Worm (Caenorhabditis elegans) whole organism, late embryonic: ENCODE measurements around the gene nspg-7.1.

Experiments used
- C38D4.7 ChIP-seq: fragments of 200-800 bp; sonication (Bioruptor generic); optimal IDR thresholded peaks from 2 replicates; lab custom pipeline; 2018; ENCODE audit warnings: mild to moderate bottlenecking, missing genetic modification characterization, moderate library complexity, missing compliant biosample characterization
- F13H6.1 ChIP-seq: sonication (generic microtip); optimal IDR thresholded peaks from 2 replicates; lab custom pipeline; 2016; ENCODE audit warnings: missing genetic modification characterization, missing compliant biosample characterization
- K02D7.2 ChIP-seq: sonication (generic microtip); optimal IDR thresholded peaks from 2 replicates; lab custom pipeline; 2017; ENCODE audit warnings: mild to moderate bottlenecking, missing genetic modification characterization, missing compliant biosample characterization
- K09A11.1 ChIP-seq: sonication (generic microtip); optimal IDR thresholded peaks from 2 replicates; lab custom pipeline; 2017; ENCODE audit warnings: antibody characterized with exemption, mild to moderate bottlenecking, missing genetic modification characterization, missing compliant biosample characterization; ENCODE audit not compliant: insufficient read depth
- Y22D7AL.16 ChIP-seq: sonication (generic microtip); optimal IDR thresholded peaks from 2 replicates; lab custom pipeline; 2016; ENCODE audit warnings: missing genetic modification characterization, missing compliant biosample characterization
- ahr-1 ChIP-seq: sonication (generic microtip); optimal IDR thresholded peaks from 2 replicates; lab custom pipeline; 2016; ENCODE audit warnings: missing genetic modification characterization, missing compliant biosample characterization
- ama-1 ChIP-seq: fragments of 150-350 bp; optimal IDR thresholded peaks from 2 replicates; lab custom pipeline; 2014
- ceh-18 ChIP-seq: sonication (generic microtip); optimal IDR thresholded peaks from 2 replicates; lab custom pipeline; 2016; ENCODE audit warnings: missing genetic modification characterization, missing compliant biosample characterization
- ceh-19 ChIP-seq: fragments of 200-800 bp; sonication (Bioruptor generic); optimal IDR thresholded peaks from 2 replicates; lab custom pipeline; 2018; ENCODE audit warnings: mild to moderate bottlenecking, missing genetic modification characterization, missing compliant biosample characterization
- ceh-22 ChIP-seq: sonication (generic microtip); optimal IDR thresholded peaks from 2 replicates; lab custom pipeline; 2017; ENCODE audit warnings: missing biosample characterization, missing genetic modification characterization
- ceh-24 ChIP-seq: sonication (generic microtip); optimal IDR thresholded peaks from 2 replicates; lab custom pipeline; 2016; ENCODE audit warnings: mild to moderate bottlenecking, missing genetic modification characterization, missing compliant biosample characterization
- ceh-34 ChIP-seq: sonication (generic microtip); optimal IDR thresholded peaks from 2 replicates; lab custom pipeline; 2016; ENCODE audit warnings: mild to moderate bottlenecking, missing genetic modification characterization, missing compliant biosample characterization
- ceh-48 ChIP-seq: sonication (generic microtip); optimal IDR thresholded peaks from 2 replicates; lab custom pipeline; 2016; ENCODE audit warnings: missing genetic modification characterization, inconsistent platforms, missing compliant biosample characterization
- ceh-6 ChIP-seq: fragments of 200-800 bp; sonication (Bioruptor generic); optimal IDR thresholded peaks from 2 replicates; lab custom pipeline; 2018; ENCODE audit warnings: mild to moderate bottlenecking, missing genetic modification characterization, missing compliant biosample characterization
- che-1 ChIP-seq: sonication (generic microtip); optimal IDR thresholded peaks from 2 replicates; lab custom pipeline; 2016; ENCODE audit warnings: mild to moderate bottlenecking, missing genetic modification characterization, missing compliant biosample characterization
- dmd-4 ChIP-seq: sonication (generic microtip); optimal IDR thresholded peaks from 2 replicates; lab custom pipeline; 2016; ENCODE audit warnings: borderline replicate concordance, missing genetic modification characterization, missing compliant biosample characterization
- dve-1 ChIP-seq: sonication (generic microtip); optimal IDR thresholded peaks from 2 replicates; lab custom pipeline; 2017; ENCODE audit warnings: antibody characterized with exemption, mild to moderate bottlenecking, missing genetic modification characterization, missing compliant biosample characterization
- ets-4 ChIP-seq: sonication (generic microtip); optimal IDR thresholded peaks from 2 replicates; lab custom pipeline; 2016; ENCODE audit warnings: missing genetic modification characterization, missing compliant biosample characterization
- eyg-1 ChIP-seq: sonication (generic microtip); optimal IDR thresholded peaks from 2 replicates; lab custom pipeline; 2016; ENCODE audit warnings: missing genotype, missing genetic modification characterization, missing compliant biosample characterization
- fax-1 ChIP-seq: sonication (generic microtip); optimal IDR thresholded peaks from 2 replicates; lab custom pipeline; 2016; ENCODE audit warnings: missing genotype, missing genetic modification characterization, missing compliant biosample characterization
- fkh-6 ChIP-seq: sonication (generic microtip); optimal IDR thresholded peaks from 2 replicates; lab custom pipeline; 2016; ENCODE audit warnings: missing genetic modification characterization, missing compliant biosample characterization
- gmeb-2 ChIP-seq: sonication (generic microtip); optimal IDR thresholded peaks from 2 replicates; lab custom pipeline; 2016; ENCODE audit warnings: missing genetic modification characterization, inconsistent platforms, missing compliant biosample characterization
- hlh-13 ChIP-seq: fragments of 200-800 bp; sonication (Bioruptor generic); optimal IDR thresholded peaks from 2 replicates; lab custom pipeline; 2018; ENCODE audit warnings: mild to moderate bottlenecking, missing genetic modification characterization, missing compliant biosample characterization
- hlh-6 ChIP-seq: sonication (generic microtip); optimal IDR thresholded peaks from 2 replicates; lab custom pipeline; 2016; ENCODE audit warnings: missing genotype, missing genetic modification characterization, missing compliant biosample characterization
- hlh-8 ChIP-seq: sonication (generic microtip); optimal IDR thresholded peaks from 2 replicates; lab custom pipeline; 2016; ENCODE audit warnings: missing genotype, missing genetic modification characterization, missing compliant biosample characterization
- lim-6 ChIP-seq: sonication (generic microtip); optimal IDR thresholded peaks from 2 replicates; lab custom pipeline; 2016; ENCODE audit warnings: missing genetic modification characterization, missing compliant biosample characterization
- lin-11 ChIP-seq: fragments of 200-800 bp; sonication (Bioruptor generic); optimal IDR thresholded peaks from 2 replicates; lab custom pipeline; 2018; ENCODE audit warnings: mild to moderate bottlenecking, missing genetic modification characterization, missing compliant biosample characterization
- mec-3 ChIP-seq: sonication (generic microtip); optimal IDR thresholded peaks from 2 replicates; lab custom pipeline; 2016; ENCODE audit warnings: borderline replicate concordance, missing genetic modification characterization, missing compliant biosample characterization
- npax-4 ChIP-seq: sonication (generic microtip); optimal IDR thresholded peaks from 2 replicates; lab custom pipeline; 2016; ENCODE audit warnings: missing genetic modification characterization, missing compliant biosample characterization
- pat-9 ChIP-seq: fragments of 200-800 bp; sonication (Bioruptor generic); optimal IDR thresholded peaks from 2 replicates; lab custom pipeline; 2018; ENCODE audit warnings: mild to moderate bottlenecking, missing genetic modification characterization, moderate library complexity, missing compliant biosample characterization
- pax-1 ChIP-seq: fragments of 150-350 bp; optimal IDR thresholded peaks from 2 replicates; lab custom pipeline; 2014; ENCODE audit warnings: missing biosample characterization, missing genetic modification characterization
- pha-4 ChIP-seq: fragments of 150-350 bp; optimal IDR thresholded peaks from 2 replicates; lab custom pipeline; 2018; ENCODE audit warnings: missing biosample characterization, missing genetic modification reagents, missing genetic modification characterization
- pqm-1 ChIP-seq: sonication (generic microtip); optimal IDR thresholded peaks from 2 replicates; lab custom pipeline; 2016; ENCODE audit warnings: missing genetic modification characterization, missing compliant biosample characterization
- pros-1 ChIP-seq: fragments of 150-350 bp; optimal IDR thresholded peaks from 2 replicates; lab custom pipeline; 2014; ENCODE audit warnings: missing biosample characterization, missing genetic modification reagents, missing genetic modification characterization
- ref-2 ChIP-seq: sonication (generic microtip); optimal IDR thresholded peaks from 2 replicates; lab custom pipeline; 2016; ENCODE audit warnings: missing genetic modification characterization, missing compliant biosample characterization
- sox-2 ChIP-seq: fragments of 200-800 bp; sonication (Bioruptor generic); IDR thresholded peaks from 2 replicates; pipeline ENCODE4 v1.3.6; 2022; ENCODE audit warnings: missing genetic modification reagents, missing genetic modification characterization, missing compliant biosample characterization
- sox-4 ChIP-seq: sonication (generic microtip); optimal IDR thresholded peaks from 2 replicates; lab custom pipeline; 2017; ENCODE audit warnings: mild to moderate bottlenecking, missing genetic modification characterization, inconsistent platforms, missing compliant biosample characterization
- tbx-7 ChIP-seq: sonication (generic microtip); optimal IDR thresholded peaks from 2 replicates; lab custom pipeline; 2016; ENCODE audit warnings: missing genotype, missing genetic modification characterization, missing compliant biosample characterization
- ttx-3 ChIP-seq: sonication (generic microtip); optimal IDR thresholded peaks from 2 replicates; lab custom pipeline; 2016; ENCODE audit warnings: missing genetic modification reagents, missing genetic modification characterization, missing compliant biosample characterization
- unc-3 ChIP-seq, 2 experiments: fragments of 200-800 bp in 1 of 2; sonication (Bioruptor generic) in 1 of 2; sonication (generic microtip) in 1 of 2; conservative IDR thresholded peaks in 1 of 2; optimal IDR thresholded peaks in 1 of 2; 2 replicates each; pipeline versions ENCODE4 v1.3.6 to Lab custom; 2016 to 2022; ENCODE audit warnings: missing compliant biosample characterization in 2 of 2, missing genetic modification characterization in 2 of 2, missing genetic modification reagents in 1 of 2
- unc-42 ChIP-seq: sonication (generic microtip); optimal IDR thresholded peaks from 2 replicates; lab custom pipeline; 2016; ENCODE audit warnings: missing genotype, missing genetic modification characterization, missing compliant biosample characterization
- unc-55 ChIP-seq: sonication (generic microtip); optimal IDR thresholded peaks from 2 replicates; lab custom pipeline; 2017; ENCODE audit warnings: missing biosample characterization, missing genetic modification reagents, missing genetic modification characterization
- ztf-16 ChIP-seq: sonication (generic microtip); optimal IDR thresholded peaks from 2 replicates; lab custom pipeline; 2017; ENCODE audit warnings: missing genetic modification characterization, missing compliant biosample characterization

Gene nspg-7.1

ce11 chrIV:9304617-9305016 is 26.0 kb downstream of the nspg-7.1 start, which contains the start of gene F49C12.5:
TSS of gene F49C12.5 (plus strand) at chrIV:9304917.
- TF ChIP-seq ttx-3 (tag; lab: Kevin White, UChicago) (no peak), lin-11 (tag; lab: Kevin White, UChicago) (no peak), sox-4 (tag; lab: Kevin White, UChicago) (no peak), C38D4.7 (GFP tag; lab: Kevin White, UChicago) (no peak), F13H6.1 (no peak), hlh-6 (no peak), tbx-7 (tag; lab: Kevin White, UChicago) (no peak), pqm-1 (no peak), ama-1 (lab: Kevin White, UChicago) (no peak), mec-3 (tag; lab: Kevin White, UChicago) (no peak), ceh-18 (tag; lab: Kevin White, UChicago) (no peak)

DNA sequence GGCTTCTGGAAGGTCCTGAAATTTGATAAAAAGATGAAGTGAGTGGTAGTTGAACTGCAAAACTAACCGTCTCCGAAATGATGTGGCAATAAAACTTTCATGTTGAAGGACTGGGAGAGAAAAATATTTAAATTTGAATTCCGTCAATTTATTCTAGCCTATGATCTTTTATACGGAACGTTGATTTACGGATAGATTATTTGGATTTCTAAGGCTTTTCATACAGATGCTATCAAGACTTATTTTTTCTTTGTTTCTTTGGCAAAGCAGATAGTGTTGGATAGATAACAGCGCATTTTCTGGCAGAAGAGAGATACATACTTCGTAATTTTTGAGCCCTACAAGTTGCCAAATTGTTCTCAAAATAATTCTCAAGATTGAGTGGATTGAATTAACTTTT is 26.7 kb downstream of the nspg-7.1 start, which contains the start of gene F49C12.4:
Gene F49C12.4 (minus strand): TSS at position 101 of the 400 bp plus-strand sequence.
- TF ChIP-seq ahr-1 (tag; lab: Kevin White, UChicago) (no peak), unc-42 (tag; lab: Kevin White, UChicago) (no peak), unc-55 (GFP tag; lab: Kevin White, UChicago) (no peak), pha-4 (tag; lab: Kevin White, UChicago) (no peak), ceh-6 (GFP tag; lab: Kevin White, UChicago) (no peak), Y22D7AL.16 (tag; lab: Kevin White, UChicago) (no peak), ceh-34 (tag; lab: Kevin White, UChicago) (no peak), hlh-13 (GFP tag; lab: Kevin White, UChicago) (no peak), dve-1 (tag; lab: Kevin White, UChicago) (no peak), dmd-4 (tag; lab: Kevin White, UChicago) (no peak), npax-4 (tag; lab: Kevin White, UChicago) (no peak), hlh-8 (tag; lab: Kevin White, UChicago) (no peak)

DNA sequence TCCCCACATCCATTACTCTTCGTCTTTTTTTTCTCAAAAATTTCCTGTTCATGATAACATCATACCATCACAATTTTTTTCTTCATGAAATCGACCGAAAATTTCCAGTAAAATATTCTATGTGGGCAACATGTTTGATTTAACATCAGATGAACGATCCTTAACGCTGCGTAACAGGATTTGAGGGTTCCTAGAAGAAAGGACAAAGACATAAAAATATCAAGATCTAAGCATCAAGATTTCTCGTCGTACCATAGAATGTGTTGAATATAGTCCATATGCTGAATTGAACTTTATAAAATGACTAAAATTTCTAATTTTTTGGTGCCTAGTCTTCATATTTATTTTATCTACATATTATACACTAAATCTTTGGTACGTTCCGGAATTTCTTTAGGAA is 30.5 kb downstream of the nspg-7.1 start, which contains the start of gene F49C12.3:
Gene F49C12.3 (plus strand): TSS at position 301 of the 400 bp plus-strand sequence.
- TF ChIP-seq pha-4 (tag; lab: Kevin White, UChicago) (no peak), eyg-1 (tag; lab: Kevin White, UChicago) (no peak), ztf-16 (tag; lab: Kevin White, UChicago) (no peak), ceh-6 (GFP tag; lab: Kevin White, UChicago) (no peak), K02D7.2 (tag; lab: Kevin White, UChicago) (no peak), lim-6 (tag; lab: Kevin White, UChicago) (no peak), ama-1 (lab: Kevin White, UChicago) (no peak), ceh-19 (GFP tag; lab: Kevin White, UChicago) (no peak), fkh-6 (tag; lab: Kevin White, UChicago) (no peak), fax-1 (no peak), K09A11.1 (tag; lab: Kevin White, UChicago) (no peak), che-1 (no peak), ceh-48 (tag; lab: Kevin White, UChicago) (no peak), unc-3 (GFP tag; conservative IDR thresholded peaks at IDR 0.05; lab: Robert Waterston, UW) (no peak), unc-3 (tag; optimal IDR thresholded peaks at IDR 0.05; lab: Kevin White, UChicago) (no peak), ttx-3 (tag; lab: Kevin White, UChicago) (no peak)

- no peak for TF ChIP-seq lin-11 (tag; lab: Kevin White, UChicago)
- no peak for TF ChIP-seq gmeb-2 (tag; lab: Kevin White, UChicago)
- no peak for TF ChIP-seq sox-2 (GFP tag; lab: Robert Waterston, UW)
- TF ChIP-seq pax-1 (tag; lab: Kevin White, UChicago) = no peak
- TF ChIP-seq ref-2 (tag; lab: Kevin White, UChicago) = no peak
- no peak for TF ChIP-seq ahr-1 (tag; lab: Kevin White, UChicago)
- no peak for TF ChIP-seq ceh-6 (GFP tag; lab: Kevin White, UChicago)
- no peak for TF ChIP-seq ceh-24 (tag; lab: Kevin White, UChicago)
- TF ChIP-seq ama-1 (lab: Kevin White, UChicago) = no peak
- TF ChIP-seq fkh-6 (tag; lab: Kevin White, UChicago) = no peak
- TF ChIP-seq ceh-22 (tag; lab: Kevin White, UChicago) = no peak
- TF ChIP-seq pros-1 (tag; lab: Kevin White, UChicago) = no peak
- no peak for TF ChIP-seq fax-1
- no peak for TF ChIP-seq ets-4
- TF ChIP-seq pqm-1 = no peak
- TF ChIP-seq unc-55 (GFP tag; lab: Kevin White, UChicago) = no peak
- no peak for TF ChIP-seq che-1
- no peak for TF ChIP-seq pat-9
- TF ChIP-seq hlh-6 = no peak
- TF ChIP-seq F13H6.1 = no peak
Observed at ce11 chrIV:9299145-9299544, 31.5 kb downstream of the nspg-7.1 start, which contains the start of gene F49C12.2. TSS of gene F49C12.2 (minus strand) at chrIV:9299245.
